Worm (Caenorhabditis elegans) whole organism, L4 larva: ENCODE measurements around the gene srxa-10.
A peak's percentile ranks its signal among the peaks of the same experiment; 100 is the strongest.

Experiments
- F26F4.8 ChIP-seq: fragments of 200-800 bp; sonication (Bioruptor generic); conservative IDR thresholded peaks from 2 replicates; pipeline ENCODE4 v1.3.6; 2022; ENCODE audit warnings: missing genetic modification characterization, missing compliant biosample characterization
- F49E8.2 ChIP-seq: sonication (generic microtip); optimal IDR thresholded peaks from 2 replicates; lab custom pipeline; 2016; ENCODE audit warnings: missing compliant biosample characterization, mild to moderate bottlenecking, missing genetic modification characterization, borderline replicate concordance
- T26A8.4 ChIP-seq: fragments of 200-800 bp; sonication (Bioruptor generic); IDR thresholded peaks from 2 replicates; pipeline ENCODE4 v1.3.6; 2022; ENCODE audit warnings: missing genetic modification characterization, missing compliant biosample characterization
- Y105C5A.15 ChIP-seq: fragments of 200-800 bp; sonication (Bioruptor generic); IDR thresholded peaks from 2 replicates; pipeline ENCODE4 v1.3.6; 2022; ENCODE audit warnings: missing genetic modification characterization, missing compliant biosample characterization
- Y5F2A.4 ChIP-seq: fragments of 200-800 bp; sonication (Bioruptor generic); optimal IDR thresholded peaks from 2 replicates; lab custom pipeline; 2018; ENCODE audit warnings: mild to moderate bottlenecking, missing genetic modification characterization, missing compliant biosample characterization
- aha-1 ChIP-seq: fragments of 150-350 bp; peaks from one replicate; lab custom pipeline; 2014; ENCODE audit warnings: missing biosample characterization, missing genetic modification characterization
- aly-2 ChIP-seq: sonication (generic microtip); optimal IDR thresholded peaks from 2 replicates; lab custom pipeline; 2018; ENCODE audit warnings: missing biosample characterization, missing genetic modification characterization
- ama-1 ChIP-seq: fragments of 150-350 bp; optimal IDR thresholded peaks from 2 replicates; lab custom pipeline; 2014; ENCODE audit warnings: inconsistent platforms, mixed read lengths
- arid-1 ChIP-seq: fragments of 200-800 bp; sonication (Bioruptor generic); conservative IDR thresholded peaks from 2 replicates; pipeline ENCODE4 v1.3.6; 2022; ENCODE audit warnings: missing genetic modification reagents, missing genetic modification characterization, missing compliant biosample characterization
- ceh-32 ChIP-seq: sonication (generic microtip); optimal IDR thresholded peaks from 2 replicates; lab custom pipeline; 2016; ENCODE audit warnings: mild to moderate bottlenecking, missing genetic modification characterization, missing compliant biosample characterization; ENCODE audit not compliant: poor library complexity
- ceh-82 ChIP-seq: sonication (generic microtip); optimal IDR thresholded peaks from 2 replicates; lab custom pipeline; 2017; ENCODE audit warnings: missing biosample characterization, missing genetic modification characterization
- cey-2 ChIP-seq: sonication (generic microtip); optimal IDR thresholded peaks from 3 replicates; lab custom pipeline; 2017; ENCODE audit warnings: missing genetic modification characterization, mild to moderate bottlenecking, missing compliant biosample characterization, antibody characterized with exemption, borderline replicate concordance; ENCODE audit not compliant: insufficient read depth
- ctbp-1 ChIP-seq: fragments of 200-800 bp; sonication (Bioruptor generic); IDR thresholded peaks from 2 replicates; pipeline ENCODE4 v1.3.6; 2022; ENCODE audit warnings: missing genetic modification reagents, missing genetic modification characterization, missing compliant biosample characterization
- daf-19 ChIP-seq: fragments of 200-800 bp; sonication (Bioruptor generic); conservative IDR thresholded peaks from 2 replicates; pipeline ENCODE4 v1.3.6; 2022; ENCODE audit warnings: missing genetic modification characterization, missing compliant biosample characterization
- daf-8 ChIP-seq: fragments of 200-800 bp; sonication (Bioruptor generic); IDR thresholded peaks from 2 replicates; pipeline ENCODE4 v1.3.6; 2022; ENCODE audit warnings: missing genetic modification characterization, missing compliant biosample characterization
- dmd-8 ChIP-seq: fragments of 200-800 bp; sonication (Bioruptor generic); IDR thresholded peaks from 2 replicates; pipeline ENCODE4 v1.3.6; 2022; ENCODE audit warnings: missing genetic modification characterization, missing compliant biosample characterization
- dve-1 ChIP-seq: sonication (generic microtip); optimal IDR thresholded peaks from 2 replicates; lab custom pipeline; 2017; ENCODE audit warnings: antibody characterized with exemption, mild to moderate bottlenecking, missing genetic modification characterization, missing compliant biosample characterization; ENCODE audit not compliant: insufficient read depth
- egl-43 ChIP-seq: fragments of 200-800 bp; sonication (Bioruptor generic); IDR thresholded peaks from 2 replicates; pipeline ENCODE4 v1.3.6; 2022; ENCODE audit warnings: missing genetic modification reagents, missing genetic modification characterization, missing compliant biosample characterization
- fos-1 ChIP-seq: fragments of 150-350 bp; optimal IDR thresholded peaks from 2 replicates; lab custom pipeline; 2014; ENCODE audit warnings: missing biosample characterization, missing genetic modification characterization
- hmg-1.1 ChIP-seq: fragments of 200-800 bp; sonication (Bioruptor generic); IDR thresholded peaks from 2 replicates; pipeline ENCODE4 v1.3.6; 2022; ENCODE audit warnings: missing genetic modification reagents, missing genetic modification characterization, missing compliant biosample characterization
- lin-1 ChIP-seq: fragments of 200-800 bp; sonication (Bioruptor generic); IDR thresholded peaks from 2 replicates; pipeline ENCODE4 v1.3.6; 2022; ENCODE audit warnings: missing genetic modification reagents, missing genetic modification characterization, missing compliant biosample characterization
- lin-29 ChIP-seq: fragments of 200-800 bp; sonication (Bioruptor generic); IDR thresholded peaks from 2 replicates; pipeline ENCODE4 v1.3.6; 2022; ENCODE audit warnings: missing genetic modification reagents, missing genetic modification characterization, missing compliant biosample characterization
- lsy-2 ChIP-seq, 2 experiments: fragments of 150-350 bp in 1 of 2; sonication (generic microtip) in 1 of 2; optimal IDR thresholded peaks; 2 replicates each; lab custom pipeline; 2014 to 2017; ENCODE audit warnings: missing biosample characterization in 2 of 2, missing genetic modification characterization in 2 of 2
- mep-1 ChIP-seq: fragments of 150-350 bp; sonication (generic microtip); optimal IDR thresholded peaks from 3 replicates; lab custom pipeline; 2014; ENCODE audit warnings: missing biosample characterization, missing genetic modification characterization
- mxl-2 ChIP-seq: fragments of 200-800 bp; sonication (Bioruptor generic); conservative IDR thresholded peaks from 2 replicates; pipeline ENCODE4 v1.3.6; 2022; ENCODE audit warnings: missing genetic modification reagents, missing genetic modification characterization, missing compliant biosample characterization
- mxl-3 ChIP-seq: fragments of 200-800 bp; sonication (Bioruptor generic); optimal IDR thresholded peaks from 2 replicates; lab custom pipeline; 2018; ENCODE audit warnings: mild to moderate bottlenecking, missing genetic modification characterization, missing compliant biosample characterization
- nhr-10 ChIP-seq: fragments of 150-350 bp; optimal IDR thresholded peaks from 2 replicates; lab custom pipeline; 2014; ENCODE audit warnings: missing biosample characterization, missing genetic modification characterization
- nhr-111 ChIP-seq: fragments of 200-800 bp; sonication (Bioruptor generic); optimal IDR thresholded peaks from 2 replicates; lab custom pipeline; 2018; ENCODE audit warnings: mild to moderate bottlenecking, missing genetic modification characterization, missing compliant biosample characterization
- nhr-237 ChIP-seq: sonication (generic microtip); optimal IDR thresholded peaks from 2 replicates; lab custom pipeline; 2017; ENCODE audit warnings: missing biosample characterization, missing genetic modification characterization
- nhr-41 ChIP-seq: fragments of 200-800 bp; sonication (Bioruptor generic); IDR thresholded peaks from 2 replicates; pipeline ENCODE4 v1.3.6; 2022; ENCODE audit warnings: missing genetic modification reagents, missing genetic modification characterization, missing compliant biosample characterization
- nhr-42 ChIP-seq: fragments of 200-800 bp; sonication (Bioruptor generic); IDR thresholded peaks from 2 replicates; pipeline ENCODE4 v1.3.6; 2022; ENCODE audit warnings: missing genetic modification characterization, missing compliant biosample characterization
- nhr-6 ChIP-seq: fragments of 150-350 bp; optimal IDR thresholded peaks from 2 replicates; lab custom pipeline; 2014; ENCODE audit warnings: missing biosample characterization, missing genetic modification characterization
- pha-4 ChIP-seq, 2 experiments: fragments of 150-350 bp in 1 of 2; fragments of 200-800 bp in 1 of 2; sonication (Bioruptor generic) in 1 of 2; IDR thresholded peaks in 1 of 2; optimal IDR thresholded peaks in 1 of 2; 2 replicates each; pipeline versions ENCODE4 v1.3.6 to Lab custom; 2014 to 2022; ENCODE audit warnings: missing genetic modification characterization in 2 of 2, missing genetic modification reagents in 2 of 2, missing biosample characterization in 1 of 2, missing compliant biosample characterization in 1 of 2
- pqm-1 ChIP-seq: sonication (generic microtip); optimal IDR thresholded peaks from 2 replicates; lab custom pipeline; 2017; ENCODE audit warnings: missing biosample characterization, missing genetic modification characterization
- snpc-4 ChIP-seq: fragments of 150-350 bp; optimal IDR thresholded peaks from 2 replicates; lab custom pipeline; 2014; ENCODE audit warnings: missing biosample characterization, missing genetic modification characterization
- spr-1 ChIP-seq: sonication (generic microtip); optimal IDR thresholded peaks from 2 replicates; lab custom pipeline; 2016; ENCODE audit warnings: mild to moderate bottlenecking, missing genetic modification characterization, missing compliant biosample characterization
- tag-97 ChIP-seq: fragments of 200-800 bp; sonication (Bioruptor generic); IDR thresholded peaks from 2 replicates; pipeline ENCODE4 v1.3.6; 2022; ENCODE audit warnings: missing genetic modification characterization, missing compliant biosample characterization
- tra-1 ChIP-seq: fragments of 200-800 bp; sonication (Bioruptor generic); IDR thresholded peaks from 2 replicates; pipeline ENCODE4 v1.3.6; 2022; ENCODE audit warnings: missing genetic modification reagents, missing genetic modification characterization, missing compliant biosample characterization
- unc-39 ChIP-seq: sonication (generic microtip); optimal IDR thresholded peaks from 2 replicates; lab custom pipeline; 2017; ENCODE audit warnings: missing biosample characterization, missing genetic modification characterization
- unc-62 ChIP-seq, 3 experiments: fragments of 150-350 bp in 1 of 3; sonication (generic microtip); optimal IDR thresholded peaks in 2 of 3; peaks in 1 of 3; 1 replicate in 1 of 3; 2 replicates in 2 of 3; lab custom pipeline; 2014 to 2017; ENCODE audit warnings: missing biosample characterization in 3 of 3, missing genetic modification characterization in 3 of 3, missing genetic modification reagents in 3 of 3, missing genotype in 1 of 3
- vab-7 ChIP-seq: fragments of 200-800 bp; sonication (Bioruptor generic); IDR thresholded peaks from 2 replicates; pipeline ENCODE4 v1.3.6; 2022; ENCODE audit warnings: missing genetic modification reagents, missing genetic modification characterization, missing compliant biosample characterization
- zag-1 ChIP-seq: fragments of 150-350 bp; optimal IDR thresholded peaks from 2 replicates; lab custom pipeline; 2014; ENCODE audit warnings: missing biosample characterization, missing genetic modification characterization
- zfp-2 ChIP-seq: sonication (generic microtip); optimal IDR thresholded peaks from 2 replicates; lab custom pipeline; 2016; ENCODE audit warnings: mild to moderate bottlenecking, missing genetic modification characterization, missing compliant biosample characterization
- zfp-3 ChIP-seq: fragments of 200-800 bp; sonication (Bioruptor generic); conservative IDR thresholded peaks from 2 replicates; pipeline ENCODE4 v1.3.6; 2022; ENCODE audit warnings: missing genetic modification reagents, missing genetic modification characterization, missing compliant biosample characterization
- zip-11 ChIP-seq: fragments of 200-800 bp; sonication (Bioruptor generic); IDR thresholded peaks from 2 replicates; pipeline ENCODE4 v1.3.6; 2022; ENCODE audit warnings: missing genetic modification characterization, missing compliant biosample characterization
- zip-2 ChIP-seq: fragments of 150-350 bp; optimal IDR thresholded peaks from 2 replicates; lab custom pipeline; 2014; ENCODE audit warnings: missing biosample characterization, missing genetic modification characterization
- ztf-11 ChIP-seq: fragments of 150-350 bp; optimal IDR thresholded peaks from 2 replicates; lab custom pipeline; 2014; ENCODE audit warnings: missing biosample characterization, missing genetic modification characterization

The srxa-10 gene

DNA sequence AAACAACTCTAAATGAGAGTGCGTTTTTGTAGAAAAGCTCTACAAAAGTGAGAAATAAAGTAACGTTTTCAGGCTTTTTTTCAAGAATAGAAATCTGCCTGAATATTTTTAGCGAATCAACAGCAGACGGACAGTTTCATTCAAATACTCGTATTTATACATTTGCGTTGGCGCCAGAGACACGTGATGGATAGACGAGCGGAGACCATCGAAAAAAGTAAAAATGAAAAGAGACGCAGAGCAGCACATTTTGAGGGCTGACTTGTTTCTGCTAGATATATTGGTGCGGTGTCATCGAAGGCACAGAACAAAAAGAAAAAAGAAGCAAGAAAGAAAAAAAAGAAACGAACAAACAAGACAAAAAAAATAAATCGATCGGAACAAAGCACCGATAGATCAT, 29.7 kb upstream of the srxa-10 start (continued):
- TF ChIP-seq aly-2 (tag; lab: Kevin White, UChicago) (no peak), vab-7 (no peak), T26A8.4 (peak; percentile 7; the same call in 1 of the 2 replicates), dve-1 (tag; lab: Kevin White, UChicago) (peak; percentile 67), ztf-11 (tag; lab: Kevin White, UChicago) (no peak), spr-1 (no peak), pha-4 (GFP tag; IDR thresholded peaks at IDR 0.05; lab: Robert Waterston, UW) (peak; percentile 62; the same call in 1 of the 2 replicates), pha-4 (tag; optimal IDR thresholded peaks at IDR 0.05; lab: Kevin White, UChicago) (no peak), cey-2 (tag; lab: Kevin White, UChicago) (no peak), zip-2 (tag; lab: Kevin White, UChicago) (no peak), F26F4.8 (no peak), nhr-10 (tag; lab: Kevin White, UChicago) (no peak), ceh-82 (tag; lab: Kevin White, UChicago) (no peak), pqm-1 (tag; lab: Kevin White, UChicago) (no peak), dmd-8 (no peak), egl-43 (GFP tag; lab: Robert Waterston, UW) (no peak), tra-1 (GFP tag; lab: Robert Waterston, UW) (no peak), daf-8 (no peak), nhr-111 (no peak), unc-62 (GFP tag; optimal IDR thresholded peaks at IDR 0.05 in 1 of 2; lab: Kevin White, UChicago) (no peak), unc-62 (tag; optimal IDR thresholded peaks at IDR 0.05; lab: Kevin White, UChicago) (no peak), lsy-2 (tag; optimal IDR thresholded peaks at IDR 0.05; lab: Kevin White, UChicago) (peak in 1 of 2 experiments; percentile 82), snpc-4 (tag; lab: Kevin White, UChicago) (no peak), ama-1 (peak; percentile 66), zag-1 (tag; lab: Kevin White, UChicago) (no peak), hmg-1.1 (0 out of 2 replicates have a peak, but pooled peaks have one; percentile 11), nhr-42 (GFP tag; lab: Robert Waterston, UW) (no peak)

DNA sequence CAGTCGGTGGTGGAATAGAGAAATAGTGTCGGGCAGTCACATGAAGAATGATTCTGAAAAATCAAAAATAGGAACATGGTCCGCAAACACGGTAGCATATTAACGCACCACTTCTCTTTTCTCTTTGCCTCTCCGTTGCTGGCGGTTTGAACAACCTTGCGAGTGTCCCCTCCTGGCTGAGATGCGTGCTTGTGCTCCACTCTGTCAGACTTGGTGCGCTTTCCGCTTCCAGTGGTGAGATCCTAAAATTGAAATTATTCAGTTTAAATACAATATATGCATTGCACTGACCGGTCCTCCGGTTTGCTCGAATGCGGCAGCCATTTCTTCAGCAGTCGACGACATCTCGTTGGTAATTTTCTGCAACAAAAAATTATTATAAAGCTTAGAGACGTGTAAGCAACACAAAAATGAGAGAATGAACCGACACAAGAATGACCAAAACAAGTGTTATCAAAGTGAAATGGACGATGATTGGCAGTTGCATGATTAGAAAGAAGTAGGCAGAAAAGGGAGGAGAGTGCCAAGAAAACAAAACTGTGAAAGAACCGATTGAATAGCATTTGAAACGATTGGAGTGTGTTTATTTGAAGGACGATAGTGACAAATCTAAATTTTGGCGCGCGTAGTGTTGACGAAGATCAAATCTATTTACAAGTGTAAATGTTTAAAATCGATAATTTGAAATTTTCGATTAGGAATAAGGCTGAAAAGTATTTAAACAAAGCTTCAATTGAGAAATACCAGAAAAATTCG, 28.9 kb upstream of the srxa-10 start, which contains the start of gene ZK632.9:
TSS of gene ZK632.9 (minus strand) at position 360 of the 756 bp plus-strand sequence.
- TF ChIP-seq Y5F2A.4 (GFP tag; lab: Kevin White, UChicago) (no peak), lin-1 (no peak), vab-7 (no peak), unc-39 (no peak), nhr-41 (GFP tag; lab: Robert Waterston, UW) (no peak), ceh-82 (tag; lab: Kevin White, UChicago) (no peak), nhr-6 (tag; lab: Kevin White, UChicago) (no peak), tra-1 (GFP tag; lab: Robert Waterston, UW) (no peak), nhr-237 (no peak), mxl-3 (GFP tag; lab: Kevin White, UChicago) (no peak), F49E8.2 (tag; lab: Kevin White, UChicago) (no peak), mep-1 (tag; lab: Kevin White, UChicago) (no peak), fos-1 (no peak), zip-11 (GFP tag; lab: Robert Waterston, UW) (no peak), lin-29 (GFP tag; lab: Robert Waterston, UW) (no peak), aha-1 (no peak), tag-97 (GFP tag; lab: Robert Waterston, UW) (no peak), ceh-32 (tag; lab: Kevin White, UChicago) (no peak), daf-19 (GFP tag; lab: Robert Waterston, UW) (no peak), lsy-2 (tag; optimal IDR thresholded peaks at IDR 0.05; lab: Kevin White, UChicago) (no peak), arid-1 (GFP tag; lab: Robert Waterston, UW) (no peak), pqm-1 (tag; lab: Kevin White, UChicago) (no peak), mxl-2 (GFP tag; lab: Robert Waterston, UW) (no peak), spr-1 (no peak), unc-62 (GFP tag; optimal IDR thresholded peaks at IDR 0.05 in 1 of 2; lab: Kevin White, UChicago) (peak in 1 of 2 experiments; percentile 56), unc-62 (tag; optimal IDR thresholded peaks at IDR 0.05; lab: Kevin White, UChicago) (no peak), pha-4 (GFP tag; IDR thresholded peaks at IDR 0.05; lab: Robert Waterston, UW) (0 out of 2 replicates have a peak, but pooled peaks have one; percentile 32), pha-4 (tag; optimal IDR thresholded peaks at IDR 0.05; lab: Kevin White, UChicago) (no peak), zfp-3 (no peak), zfp-2 (tag; lab: Kevin White, UChicago) (no peak), ctbp-1 (GFP tag; lab: Robert Waterston, UW) (no peak), Y105C5A.15 (GFP tag; lab: Robert Waterston, UW) (0 out of 2 replicates have a peak, but pooled peaks have one; percentile 25)
